Fruit fly (Drosophila melanogaster): Measurements from ENCODE around the gene Arpc4.

Gene Arpc4

DNA sequence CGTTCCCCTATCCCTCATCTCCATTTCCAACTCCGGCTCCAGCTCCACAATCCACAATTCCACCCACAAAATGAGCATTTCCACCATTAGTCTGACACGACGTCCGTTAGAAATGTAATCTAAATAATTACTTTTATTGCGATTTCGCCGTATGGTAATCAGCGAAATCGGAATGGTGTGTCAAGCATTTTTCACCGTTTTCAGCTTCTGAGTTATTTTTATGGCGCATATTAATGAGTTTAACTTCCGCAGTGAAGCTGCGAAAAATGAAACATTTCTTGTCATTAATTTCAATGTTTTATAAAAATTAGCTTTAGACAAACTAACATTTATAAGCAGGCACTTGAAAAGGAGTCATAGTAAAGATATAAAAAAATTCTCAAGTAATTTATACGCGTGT, 35.2 kb downstream of the Arpc4 start, which contains the start of gene CG13989:
CG13989 (plus strand) TSS at position 301 of the 400 bp plus-strand sequence.
- no peak for TF ChIP-seq noc (tag; optimal IDR thresholded peaks at IDR 0.05)

DNA sequence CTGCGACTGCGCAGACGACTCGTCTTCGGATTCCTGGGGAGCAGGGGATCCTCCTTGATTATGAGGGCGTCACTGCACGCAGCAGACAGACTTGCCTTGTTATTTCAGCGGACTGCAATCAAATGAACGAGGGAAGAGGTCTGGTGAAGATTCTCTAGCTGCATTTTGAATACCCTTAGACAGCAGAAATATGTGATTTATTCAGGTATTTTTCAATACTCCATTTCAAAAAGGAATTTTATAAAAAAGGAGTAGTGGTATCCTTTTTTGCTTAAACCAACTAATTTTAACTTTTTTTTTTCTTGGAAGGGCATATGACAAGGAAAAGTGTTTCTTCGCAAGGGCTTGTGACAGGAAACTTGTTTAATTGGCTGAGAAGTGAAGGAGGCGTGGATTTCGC, 40.8 kb downstream of the Arpc4 start:
- TF ChIP-seq noc (tag; optimal IDR thresholded peaks at IDR 0.05): no peak

DNA sequence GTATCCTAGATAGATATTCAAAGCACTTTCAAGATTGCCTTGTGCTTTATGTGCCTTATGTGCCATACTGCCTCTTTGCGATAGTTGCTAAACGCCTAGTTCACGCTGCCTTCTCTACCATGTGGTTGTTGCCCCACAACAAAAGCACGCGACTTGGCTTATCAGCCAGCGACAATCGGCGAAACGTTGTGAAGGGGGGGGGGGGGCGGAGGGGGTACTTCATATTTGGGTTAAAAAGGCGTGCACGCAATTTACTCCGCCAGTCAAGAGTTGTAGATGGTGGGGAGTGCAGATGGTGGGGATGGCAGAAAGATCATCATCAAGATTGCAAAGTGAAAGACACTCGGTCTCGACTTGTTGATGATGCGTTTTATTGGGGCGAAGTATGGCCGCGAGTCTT, 44.2 kb downstream of the Arpc4 start:
- TF ChIP-seq noc (tag; optimal IDR thresholded peaks at IDR 0.05): no peak

DNA sequence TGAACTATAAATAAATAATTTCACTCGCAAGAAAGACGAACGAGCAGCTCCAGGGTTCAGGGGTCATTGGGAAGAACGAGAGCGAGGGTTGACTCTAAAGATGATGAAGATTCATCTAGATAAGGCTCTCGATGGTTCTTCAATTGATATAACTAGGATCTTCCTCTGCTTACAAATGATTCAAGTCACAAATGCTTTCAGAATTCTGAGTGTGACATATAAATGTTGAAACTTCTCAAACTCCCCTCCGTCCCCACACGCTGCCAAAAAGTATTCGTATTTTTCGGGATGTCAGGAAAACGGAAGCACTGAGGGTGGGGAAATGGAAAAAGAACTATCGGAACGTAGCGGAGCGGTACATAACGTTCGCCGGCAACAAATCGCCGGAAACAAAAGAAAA, 46.2 kb downstream of the Arpc4 start:
- no peak for TF ChIP-seq noc (tag; optimal IDR thresholded peaks at IDR 0.05)

DNA sequence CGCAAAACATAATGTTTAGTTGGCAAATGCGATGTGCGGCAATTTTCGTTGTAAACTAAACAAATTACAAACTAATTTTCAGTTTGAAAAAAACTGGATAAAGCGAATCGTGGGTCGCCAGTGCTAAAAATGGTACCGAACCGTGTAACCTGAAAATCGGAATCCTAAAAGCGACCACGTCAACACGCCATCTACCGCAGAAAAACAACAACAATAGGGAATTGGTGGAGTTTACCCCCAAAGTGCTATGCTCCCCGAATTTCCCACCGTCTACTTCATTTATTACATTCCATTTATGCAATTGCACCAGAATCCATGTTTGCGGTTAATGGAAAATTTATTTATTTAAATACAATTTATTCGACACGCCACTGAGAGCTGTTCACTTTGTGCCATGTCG, 48.1 kb downstream of the Arpc4 start:
- TF ChIP-seq noc (tag; optimal IDR thresholded peaks at IDR 0.05): no peak
